Worm (Caenorhabditis elegans): ENCODE measurements around the gene R04A9.3.

R04A9.3 gene

DNA sequence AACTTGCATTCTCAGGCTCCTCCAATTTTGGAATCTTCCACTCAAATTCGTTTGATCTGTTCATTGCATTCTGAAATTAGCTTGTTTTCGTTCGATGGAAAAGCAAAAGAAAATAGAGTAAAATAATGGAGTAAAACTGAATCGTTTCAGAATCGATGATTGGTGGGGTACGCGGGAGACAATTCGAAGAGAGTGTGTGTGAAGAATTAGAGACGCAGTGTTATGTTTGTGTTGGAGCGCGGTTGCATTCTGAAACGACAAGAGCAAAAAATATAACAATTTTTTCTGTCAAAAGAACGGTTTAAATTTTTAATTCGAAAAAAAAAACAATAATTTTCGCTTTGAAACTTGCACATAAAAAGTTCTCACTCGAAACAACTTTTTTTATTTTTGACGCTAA lies 8.3 kb upstream of the R04A9.3 start, which contains the start of gene ceh-93:
Gene ceh-93 (minus strand): TSS at position 70 of the 400 bp plus-strand sequence.
- TF ChIP-seq nfya-1 (tag; optimal IDR thresholded peaks at IDR 0.05) (peak; percentile 90), T23F11.4 (GFP tag; optimal IDR thresholded peaks at IDR 0.05) (no peak), lin-11 (tag; optimal IDR thresholded peaks at IDR 0.05) (no peak), pha-4 (tag; optimal IDR thresholded peaks at IDR 0.05) (no peak)

DNA sequence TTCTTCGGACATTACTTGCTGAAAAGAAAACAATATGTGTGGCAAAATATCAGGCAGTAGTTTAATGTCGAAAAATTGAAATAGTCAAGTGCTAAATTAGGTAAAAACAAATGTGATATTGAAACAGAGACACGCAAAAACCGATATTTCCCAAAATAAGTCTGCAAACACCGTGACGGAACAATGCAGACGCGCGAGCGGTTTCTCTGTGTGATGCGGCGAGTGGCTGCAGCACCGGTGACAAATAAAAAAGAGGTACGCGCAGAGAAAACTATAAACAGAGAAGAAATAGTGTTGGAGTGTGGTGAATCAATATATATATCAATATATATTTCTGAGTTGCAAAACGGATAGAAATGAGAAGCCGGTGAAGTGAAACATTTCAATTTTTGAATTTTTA lies 2.3 kb upstream of the R04A9.3 start, which contains the start of gene ife-2:
Gene ife-2 (minus strand): TSS at position 18 of the 400 bp plus-strand sequence.
- TF ChIP-seq eyg-1 (tag; optimal IDR thresholded peaks at IDR 0.05) = no peak
- no peak for TF ChIP-seq hlh-15 (tag; optimal IDR thresholded peaks at IDR 0.05)
- peak; percentile 36 for TF ChIP-seq sdc-2 (tag; optimal IDR thresholded peaks at IDR 0.05)
- TF ChIP-seq tbx-2 (tag; optimal IDR thresholded peaks at IDR 0.05) = peak; percentile 41
- peak; percentile 58 for TF ChIP-seq ceh-48 (tag; optimal IDR thresholded peaks at IDR 0.05)
- TF ChIP-seq unc-86 (tag; optimal IDR thresholded peaks at IDR 0.05) = no peak
- no peak for TF ChIP-seq ceh-30 (tag; optimal IDR thresholded peaks at IDR 0.05)
- no peak for TF ChIP-seq ceh-45 (GFP tag; IDR thresholded peaks at IDR 0.05)
- peak; percentile 26 for TF ChIP-seq ceh-31 (tag; optimal IDR thresholded peaks at IDR 0.05)
- TF ChIP-seq nfya-1 (tag; optimal IDR thresholded peaks at IDR 0.05) = peak; percentile 95
- peak; percentile 43 for TF ChIP-seq hlh-30 (tag; optimal IDR thresholded peaks at IDR 0.05; ENCODE audit: insufficient read depth)

DNA sequence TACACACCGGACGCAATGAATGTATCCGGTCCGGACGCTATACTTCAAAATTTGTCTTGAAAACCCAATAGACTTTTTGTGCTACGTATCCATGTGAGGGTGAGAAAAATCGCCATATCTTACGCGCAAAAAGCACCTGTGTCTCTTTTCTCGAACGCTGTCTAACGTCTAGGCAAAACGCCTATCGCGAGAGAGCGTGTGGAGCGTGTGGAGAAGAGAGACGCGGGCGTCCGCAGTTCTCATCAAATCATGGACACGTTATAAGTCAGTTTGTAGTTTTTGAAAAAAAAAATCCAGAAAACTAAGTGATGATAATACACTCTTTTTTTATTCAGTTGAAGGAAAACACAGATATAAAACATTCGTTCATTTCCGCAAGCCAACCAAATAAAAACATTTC lies 624 bp upstream of the R04A9.3 start:
- no peak for TF ChIP-seq ref-2 (tag; optimal IDR thresholded peaks at IDR 0.05)
- no peak for TF ChIP-seq lim-6 (tag; optimal IDR thresholded peaks at IDR 0.05)
- no peak for TF ChIP-seq ttx-3 (tag; optimal IDR thresholded peaks at IDR 0.05)
- no peak for TF ChIP-seq T23F11.4 (GFP tag; optimal IDR thresholded peaks at IDR 0.05)
- no peak for TF ChIP-seq sox-2 (GFP tag; IDR thresholded peaks at IDR 0.05)
- no peak for TF ChIP-seq ceh-19 (GFP tag; optimal IDR thresholded peaks at IDR 0.05)
- no peak for TF ChIP-seq syd-9 (tag; optimal IDR thresholded peaks at IDR 0.05)
- TF ChIP-seq hlh-6 (tag; optimal IDR thresholded peaks at IDR 0.05) = no peak
- no peak for TF ChIP-seq unc-42 (tag; optimal IDR thresholded peaks at IDR 0.05)
- TF ChIP-seq pax-1 (tag; optimal IDR thresholded peaks at IDR 0.05) = no peak

DNA sequence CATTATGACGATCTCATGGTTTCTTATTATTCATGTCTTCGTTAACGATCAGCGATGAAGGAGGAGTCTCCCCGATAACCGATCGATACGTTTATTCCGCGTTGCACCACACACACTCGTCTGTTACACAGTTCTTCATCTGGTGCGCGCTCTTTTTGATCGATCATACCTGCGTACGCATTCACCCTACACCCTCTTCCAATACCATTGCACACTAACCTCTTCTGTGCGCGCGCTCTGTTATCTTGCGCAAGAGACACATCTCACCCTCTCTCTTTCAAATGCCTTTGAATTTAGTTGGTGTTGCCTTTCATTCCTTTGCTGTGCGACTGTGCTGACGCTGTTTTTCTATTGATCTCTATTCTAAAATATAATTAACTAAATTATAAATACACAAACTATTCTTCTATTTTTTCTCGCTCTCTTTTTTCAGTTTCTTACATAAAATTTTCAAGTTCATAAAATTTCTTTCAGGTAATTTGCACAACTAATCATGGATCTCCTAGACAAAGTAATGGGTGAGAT lies 8.6 kb downstream of the R04A9.3 start, which contains the start of gene nrde-3:
Gene nrde-3 (plus strand): TSS at position 475 of the 525 bp plus-strand sequence.
- TF ChIP-seq tbx-7 (tag; optimal IDR thresholded peaks at IDR 0.05) (no peak), pha-4 (tag; optimal IDR thresholded peaks at IDR 0.05) (no peak), tbx-2 (tag; optimal IDR thresholded peaks at IDR 0.05) (peak; percentile 36), ceh-9 (tag; optimal IDR thresholded peaks at IDR 0.05) (no peak), K02D7.2 (tag; optimal IDR thresholded peaks at IDR 0.05) (no peak)

DNA sequence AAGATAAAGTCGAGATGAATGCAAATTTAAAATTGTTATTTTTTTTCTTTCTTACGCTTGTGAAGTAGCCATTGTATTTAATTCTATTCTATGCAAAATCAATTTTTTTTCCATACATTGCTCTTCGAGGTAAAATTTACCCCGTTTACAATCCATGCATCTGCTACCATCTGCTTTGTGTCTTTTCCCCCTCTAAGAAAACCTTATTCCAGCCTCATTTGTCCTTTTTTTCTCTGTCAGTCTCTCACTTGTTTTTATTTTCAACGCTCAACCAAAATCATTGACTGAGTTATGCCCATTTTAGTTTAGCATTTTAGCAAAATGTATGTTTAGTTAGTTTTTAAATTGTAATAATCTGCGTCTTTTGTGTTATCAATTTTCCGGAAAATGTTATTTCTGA lies 10.5 kb downstream of the R04A9.3 start:
- no peak for TF ChIP-seq ceh-45 (GFP tag; IDR thresholded peaks at IDR 0.05)
- no peak for TF ChIP-seq ceh-6 (GFP tag; optimal IDR thresholded peaks at IDR 0.05)
- TF ChIP-seq pha-2 (tag; optimal IDR thresholded peaks at IDR 0.05) = no peak
- no peak for TF ChIP-seq nhr-11 (tag; optimal IDR thresholded peaks at IDR 0.05)
- no peak for TF ChIP-seq elt-2 (tag; optimal IDR thresholded peaks at IDR 0.05)
- TF ChIP-seq ceh-31 (tag; optimal IDR thresholded peaks at IDR 0.05) = no peak
- TF ChIP-seq ceh-19 (GFP tag; optimal IDR thresholded peaks at IDR 0.05) = no peak
- no peak for TF ChIP-seq ceh-18 (tag; optimal IDR thresholded peaks at IDR 0.05)
- TF ChIP-seq ztf-16 (tag; optimal IDR thresholded peaks at IDR 0.05) = no peak

DNA sequence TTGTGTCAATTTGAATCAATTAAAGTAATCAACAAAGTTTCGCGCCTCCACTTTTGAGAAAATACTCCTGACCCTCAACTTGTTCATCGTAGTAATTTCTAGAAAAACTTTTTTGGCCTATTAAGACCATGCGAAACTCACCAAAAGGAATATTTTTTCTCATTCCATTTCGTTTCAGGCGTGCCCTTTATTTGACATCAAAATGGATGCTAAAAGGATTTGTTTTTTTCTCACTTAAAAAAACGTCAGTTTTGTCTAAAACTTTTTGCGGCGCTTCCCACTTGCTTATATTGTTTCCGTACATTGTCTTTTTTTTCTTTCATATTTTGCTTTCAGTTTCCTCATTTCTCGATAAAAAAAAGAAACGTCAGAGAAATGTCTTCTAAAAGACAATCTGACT lies 19.9 kb downstream of the R04A9.3 start, which contains the start of gene C04E7.5:
Gene C04E7.5 (plus strand): TSS at position 301 of the 400 bp plus-strand sequence.
- TF ChIP-seq unc-42 (tag; optimal IDR thresholded peaks at IDR 0.05) (no peak), zip-5 (tag; optimal IDR thresholded peaks at IDR 0.05) (no peak), fax-1 (tag; optimal IDR thresholded peaks at IDR 0.05) (no peak), unc-86 (tag; optimal IDR thresholded peaks at IDR 0.05) (no peak), sdc-2 (tag; optimal IDR thresholded peaks at IDR 0.05) (no peak), ceh-24 (tag; optimal IDR thresholded peaks at IDR 0.05) (no peak)

Data from whole organism, late embryonic.